Fruit fly (Drosophila melanogaster): ENCODE measurements around the gene CG42831.

DNA sequence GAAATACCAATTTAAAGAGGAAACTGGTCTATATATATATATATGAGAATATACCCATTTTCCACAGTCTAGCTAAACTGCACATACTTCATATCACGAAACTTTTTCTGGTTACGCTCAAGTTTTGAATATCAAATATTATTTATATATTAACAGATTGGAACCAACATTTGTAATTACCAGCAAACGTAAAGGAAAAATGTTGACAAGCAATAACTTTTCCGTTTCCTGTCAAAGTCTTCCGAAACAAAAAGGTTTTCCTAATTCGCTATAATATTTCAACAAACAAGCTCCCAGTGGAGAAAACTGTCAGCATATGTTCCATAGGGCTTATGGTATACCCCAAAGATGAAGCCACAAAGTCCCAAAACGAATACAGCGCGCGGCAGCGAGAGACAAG is at the start of gene CG42831:
- no peak for TF ChIP-seq pnt (GFP tag; optimal IDR thresholded peaks at IDR 0.05)
- no peak for TF ChIP-seq tap (tag; optimal IDR thresholded peaks at IDR 0.05)
- TF ChIP-seq CG8089 (GFP tag; optimal IDR thresholded peaks at IDR 0.05), result no peak
- TF ChIP-seq CG17829 (tag; optimal IDR thresholded peaks at IDR 0.05), result no peak
- TF ChIP-seq lola (GFP tag; optimal IDR thresholded peaks at IDR 0.05), result no peak
- no peak for TF ChIP-seq rib (GFP tag; IDR thresholded peaks at IDR 0.05)
- no peak for TF ChIP-seq CG3065 (GFP tag; optimal IDR thresholded peaks at IDR 0.05)

All from whole organism, embryonic.